Worm (Caenorhabditis elegans) whole organism, L1 larva: ENCODE data around the gene dnj-10.
A peak's percentile ranks its signal among the peaks of the same experiment; 100 is the strongest.

Experiments
- C16A3.4 ChIP-seq: fragments of 150-350 bp; optimal IDR thresholded peaks from 2 replicates; lab custom pipeline; 2014; ENCODE audit warnings: missing biosample characterization, missing genetic modification characterization
- C34B4.2 ChIP-seq: sonication (generic microtip); optimal IDR thresholded peaks from 2 replicates; lab custom pipeline; 2017; ENCODE audit warnings: mild to moderate bottlenecking, missing genetic modification characterization, missing compliant biosample characterization
- aha-1 ChIP-seq: fragments of 150-350 bp; optimal IDR thresholded peaks from 2 replicates; lab custom pipeline; 2014; ENCODE audit warnings: missing biosample characterization, missing genetic modification characterization
- aly-2 ChIP-seq: fragments of 150-350 bp; optimal IDR thresholded peaks from 2 replicates; lab custom pipeline; 2014; ENCODE audit warnings: missing biosample characterization, missing genetic modification characterization
- blmp-1 ChIP-seq: fragments of 150-350 bp; optimal IDR thresholded peaks from 2 replicates; lab custom pipeline; 2014; ENCODE audit warnings: missing biosample characterization, missing genetic modification characterization
- ceh-8 ChIP-seq: fragments of 200-800 bp; sonication (Bioruptor generic); optimal IDR thresholded peaks from 2 replicates; lab custom pipeline; 2018; ENCODE audit warnings: mild to moderate bottlenecking, missing genetic modification characterization, moderate library complexity, missing compliant biosample characterization
- ces-1 ChIP-seq: fragments of 150-350 bp; optimal IDR thresholded peaks from 2 replicates; lab custom pipeline; 2014; ENCODE audit warnings: missing biosample characterization, missing genetic modification reagents, missing genetic modification characterization
- dpl-1 ChIP-seq, 3 experiments: fragments of 150-350 bp in 2 of 3; sonication (generic microtip) in 1 of 3; optimal IDR thresholded peaks; 2 replicates each; lab custom pipeline; 2014 to 2017; ENCODE audit warnings: missing biosample characterization in 3 of 3, missing genetic modification characterization in 3 of 3, missing genetic modification reagents in 3 of 3
- dsc-1 ChIP-seq: sonication (generic microtip); optimal IDR thresholded peaks from 2 replicates; lab custom pipeline; 2016; ENCODE audit warnings: mild to moderate bottlenecking, missing genetic modification characterization, missing compliant biosample characterization
- efl-1 ChIP-seq, 4 experiments: fragments of 150-350 bp; optimal IDR thresholded peaks in 3 of 4; peaks in 1 of 4; 1 replicate in 1 of 4; 2 replicates in 3 of 4; lab custom pipeline; 2014; ENCODE audit warnings: missing biosample characterization in 2 of 4, missing genetic modification characterization in 2 of 4, missing genetic modification reagents in 2 of 4
- efl-3 ChIP-seq: fragments of 200-800 bp; sonication (Bioruptor generic); optimal IDR thresholded peaks from 2 replicates; lab custom pipeline; 2018; ENCODE audit warnings: mild to moderate bottlenecking, missing genetic modification characterization, missing compliant biosample characterization
- egl-13 ChIP-seq: sonication (generic microtip); optimal IDR thresholded peaks from 2 replicates; lab custom pipeline; 2016; ENCODE audit warnings: missing genotype, missing genetic modification reagents, missing genetic modification characterization, missing compliant biosample characterization
- elt-2 ChIP-seq: sonication (generic microtip); optimal IDR thresholded peaks from 2 replicates; lab custom pipeline; 2016; ENCODE audit warnings: missing genetic modification characterization, mild to moderate bottlenecking, inconsistent platforms, missing compliant biosample characterization, missing genetic modification reagents
- elt-3 ChIP-seq, 6 experiments: fragments of 150-350 bp in 1 of 6; sonication (generic microtip); optimal IDR thresholded peaks; 2 replicates each; lab custom pipeline; 2017 to 2018; ENCODE audit warnings: missing biosample characterization in 6 of 6, missing genetic modification characterization in 6 of 6, inconsistent platforms in 1 of 6
- fkh-4 ChIP-seq: sonication (generic microtip); optimal IDR thresholded peaks from 2 replicates; lab custom pipeline; 2016; ENCODE audit warnings: missing compliant biosample characterization, missing genetic modification characterization, borderline replicate concordance
- hpl-2 ChIP-seq: fragments of 150-350 bp; optimal IDR thresholded peaks from 2 replicates; lab custom pipeline; 2014; ENCODE audit warnings: missing biosample characterization, missing genetic modification reagents, missing genetic modification characterization
- jun-1 ChIP-seq: fragments of 150-350 bp; optimal IDR thresholded peaks from 2 replicates; lab custom pipeline; 2014; ENCODE audit warnings: missing biosample characterization, missing genetic modification reagents, missing genetic modification characterization
- lin-13 ChIP-seq: fragments of 150-350 bp; optimal IDR thresholded peaks from 2 replicates; lab custom pipeline; 2014; ENCODE audit warnings: missing biosample characterization, missing genetic modification reagents, missing genetic modification characterization
- lin-14 ChIP-seq: fragments of 200-800 bp; sonication (Bioruptor generic); optimal IDR thresholded peaks from 2 replicates; lab custom pipeline; 2018; ENCODE audit warnings: mild to moderate bottlenecking, missing genetic modification characterization, moderate library complexity, missing compliant biosample characterization
- lin-39 ChIP-seq: fragments of 150-350 bp; optimal IDR thresholded peaks from 2 replicates; lab custom pipeline; 2014; ENCODE audit warnings: missing biosample characterization, missing genetic modification reagents, missing genetic modification characterization
- lsy-2 ChIP-seq, 2 experiments: fragments of 150-350 bp; optimal IDR thresholded peaks; 2 replicates each; lab custom pipeline; 2014; ENCODE audit warnings: missing biosample characterization in 2 of 2, missing genetic modification characterization in 2 of 2
- mef-2 ChIP-seq: fragments of 150-350 bp; optimal IDR thresholded peaks from 2 replicates; lab custom pipeline; 2014; ENCODE audit warnings: missing biosample characterization, missing genetic modification characterization
- mep-1 ChIP-seq: fragments of 150-350 bp; optimal IDR thresholded peaks from 2 replicates; lab custom pipeline; 2014; ENCODE audit warnings: missing biosample characterization, missing genetic modification characterization
- nhr-11 ChIP-seq: fragments of 150-350 bp; optimal IDR thresholded peaks from 2 replicates; lab custom pipeline; 2014; ENCODE audit warnings: missing biosample characterization, missing genetic modification characterization
- nhr-20 ChIP-seq: sonication (generic microtip); optimal IDR thresholded peaks from 2 replicates; lab custom pipeline; 2016; ENCODE audit warnings: mild to moderate bottlenecking, missing genetic modification characterization, missing compliant biosample characterization
- nhr-28 ChIP-seq: fragments of 150-350 bp; optimal IDR thresholded peaks from 2 replicates; lab custom pipeline; 2014; ENCODE audit warnings: missing biosample characterization, missing genetic modification characterization
- nhr-77 ChIP-seq: fragments of 150-350 bp; optimal IDR thresholded peaks from 2 replicates; lab custom pipeline; 2014; ENCODE audit warnings: missing biosample characterization, missing genetic modification characterization
- nhr-85 ChIP-seq: sonication (generic microtip); peaks from one replicate; lab custom pipeline; 2016; ENCODE audit warnings: missing genetic modification characterization, inconsistent platforms, missing compliant biosample characterization
- nhr-90 ChIP-seq: sonication (generic microtip); optimal IDR thresholded peaks from 2 replicates; lab custom pipeline; 2016; ENCODE audit warnings: mild to moderate bottlenecking, missing genetic modification characterization, missing compliant biosample characterization; ENCODE audit not compliant: poor library complexity
- snu-23 ChIP-seq: sonication (generic microtip); optimal IDR thresholded peaks from 2 replicates; lab custom pipeline; 2016; ENCODE audit warnings: missing genetic modification characterization, missing compliant biosample characterization
- sup-37 ChIP-seq: fragments of 200-800 bp; sonication (Bioruptor generic); optimal IDR thresholded peaks from 2 replicates; lab custom pipeline; 2018; ENCODE audit warnings: mild to moderate bottlenecking, missing genetic modification characterization, missing compliant biosample characterization
- unc-30 ChIP-seq: sonication (generic microtip); optimal IDR thresholded peaks from 2 replicates; lab custom pipeline; 2017; ENCODE audit warnings: missing biosample characterization, missing genetic modification characterization
- unc-62 ChIP-seq: fragments of 150-350 bp; optimal IDR thresholded peaks from 2 replicates; lab custom pipeline; 2014; ENCODE audit warnings: missing biosample characterization, missing genetic modification reagents, missing genetic modification characterization
- vab-15 ChIP-seq: sonication (generic microtip); optimal IDR thresholded peaks from 2 replicates; lab custom pipeline; 2017; ENCODE audit warnings: missing genotype, mild to moderate bottlenecking, missing genetic modification characterization, missing compliant biosample characterization
- xbp-1 ChIP-seq: sonication (generic microtip); optimal IDR thresholded peaks from 2 replicates; lab custom pipeline; 2016; ENCODE audit warnings: missing genetic modification characterization, missing compliant biosample characterization
- ztf-11 ChIP-seq, 2 experiments: sonication (generic microtip); optimal IDR thresholded peaks; 2 replicates each; lab custom pipeline; 2016 to 2017; ENCODE audit warnings: missing genetic modification characterization in 2 of 2, missing biosample characterization in 1 of 2, missing compliant biosample characterization in 1 of 2
- ztf-4 ChIP-seq: fragments of 150-350 bp; optimal IDR thresholded peaks from 2 replicates; lab custom pipeline; 2014; ENCODE audit warnings: missing biosample characterization, missing genetic modification characterization

dnj-10 gene

ce11 chrIII:8593620-8594019 is 37.3 kb upstream of the dnj-10 start, which contains the start of gene C06E1.7:
Gene C06E1.7 (minus strand): TSS chrIII:8593720.
- TF ChIP-seq unc-62 (GFP tag; lab: Kevin White, UChicago) (no peak), lin-39 (tag; lab: Kevin White, UChicago) (no peak), C16A3.4 (tag; lab: Kevin White, UChicago) (no peak), sup-37 (GFP tag; lab: Kevin White, UChicago) (no peak), egl-13 (tag; lab: Kevin White, UChicago) (no peak), vab-15 (no peak), ztf-4 (tag; lab: Kevin White, UChicago) (no peak), mef-2 (tag; lab: Kevin White, UChicago) (no peak)
- TF ChIP-seq, all 84 proteins: peak for 0

- TF ChIP-seq elt-2 (tag; lab: Kevin White, UChicago) (peak; percentile 75), lin-14 (GFP tag; lab: Kevin White, UChicago) (peak; percentile 7), aha-1 (no peak)
These were observed 36.9 kb upstream of the dnj-10 start for ce11 chrIII:8594088-8594487.

- no peak for TF ChIP-seq fkh-4 (tag; lab: Kevin White, UChicago)
- peak; percentile 97 for TF ChIP-seq blmp-1 (tag; lab: Kevin White, UChicago)
- TF ChIP-seq unc-62 (GFP tag; lab: Kevin White, UChicago): no peak
- TF ChIP-seq lin-13 (GFP tag; lab: Kevin White, UChicago): no peak
- TF ChIP-seq nhr-85: no peak
- TF ChIP-seq nhr-77 (tag; lab: Kevin White, UChicago): no peak
These were observed 34.3 kb upstream of the dnj-10 start for ce11 chrIII:8596692-8597091.

ce11 chrIII:8597770-8598169 is 33.2 kb upstream of the dnj-10 start, which contains the start of gene ztf-30:
Gene ztf-30 (minus strand): TSS chrIII:8597870.
- TF ChIP-seq ztf-11 (tag; optimal IDR thresholded peaks at IDR 0.05; lab: Kevin White, UChicago): no peak
- peak; percentile 24 for TF ChIP-seq dsc-1 (tag; lab: Kevin White, UChicago)

ce11 chrIII:8598961-8599360 is 32.0 kb upstream of the dnj-10 start:
- TF ChIP-seq nhr-85: peak; percentile 62
- no peak for TF ChIP-seq jun-1 (tag; lab: Kevin White, UChicago)
- no peak for TF ChIP-seq nhr-11 (tag; lab: Kevin White, UChicago)
- TF ChIP-seq blmp-1 (tag; lab: Kevin White, UChicago): peak; percentile 94
- peak; percentile 19 for TF ChIP-seq C16A3.4 (tag; lab: Kevin White, UChicago)
- no peak for TF ChIP-seq ces-1 (GFP tag; lab: Kevin White, UChicago)
- peak in 1 of 3 experiments; percentile 8 for TF ChIP-seq dpl-1 (GFP tag; optimal IDR thresholded peaks at IDR 0.05; lab: Kevin White, UChicago)
- TF ChIP-seq mep-1: peak; percentile 53
- TF ChIP-seq snu-23 (GFP tag; lab: Kevin White, UChicago): peak; percentile 12
- TF ChIP-seq elt-3 (tag; optimal IDR thresholded peaks at IDR 0.05; lab: Kevin White, UChicago): peak in 1 of 6 experiments; percentile 59
- peak; percentile 8 for TF ChIP-seq nhr-20 (tag; lab: Kevin White, UChicago)

- TF ChIP-seq nhr-11 (tag; lab: Kevin White, UChicago): no peak
- no peak for TF ChIP-seq C34B4.2
- no peak for TF ChIP-seq ceh-8
- peak; percentile 93 for TF ChIP-seq blmp-1 (tag; lab: Kevin White, UChicago)
- no peak for TF ChIP-seq lsy-2 (tag; optimal IDR thresholded peaks at IDR 0.05; lab: Kevin White, UChicago)
These were observed 28.8 kb upstream of the dnj-10 start for ce11 chrIII:8602148-8602547.

- TF ChIP-seq efl-1 (optimal IDR thresholded peaks at IDR 0.05; lab: Kevin White, UChicago) (no peak), efl-1 (GFP tag; optimal IDR thresholded peaks at IDR 0.05 in 1 of 2; lab: Kevin White, UChicago) (no peak), aly-2 (tag; lab: Kevin White, UChicago) (no peak), lin-13 (GFP tag; lab: Kevin White, UChicago) (no peak), nhr-28 (tag; lab: Kevin White, UChicago) (no peak), nhr-90 (tag; lab: Kevin White, UChicago) (no peak), hpl-2 (GFP tag; lab: Kevin White, UChicago) (no peak), efl-3 (GFP tag; lab: Kevin White, UChicago) (no peak), xbp-1 (tag; lab: Kevin White, UChicago) (no peak), unc-30 (tag; lab: Kevin White, UChicago) (no peak)
- TF ChIP-seq, all 84 proteins: peak for 0
These were observed 25.4 kb upstream of the dnj-10 start, which contains the start of gene C06E1.1 for ce11 chrIII:8605532-8605931. Gene C06E1.1 (plus strand): TSS chrIII:8605832.
